Fruit fly (Drosophila melanogaster) whole organism, embryonic: Measurements from ENCODE around the gene CG11726.

Experiments
- Ada2b ChIP-seq: fragments of 200-800 bp; sonication (Bioruptor generic); IDR thresholded peaks from 2 replicates; pipeline ENCODE4 v1.3.6; 2022; ENCODE audit warnings: missing biosample characterization, missing genetic modification characterization
- CG10366 ChIP-seq: fragments of 200-800 bp; sonication (Bioruptor generic); IDR thresholded peaks from 2 replicates; pipeline ENCODE4 v1.3.6; 2022; ENCODE audit warnings: missing biosample characterization, missing genetic modification characterization
- CG11398 ChIP-seq: fragments of 200-800 bp; sonication (Bioruptor generic); optimal IDR thresholded peaks from 2 replicates; lab custom pipeline; 2016; ENCODE audit warnings: missing biosample characterization, missing genetic modification characterization
- CG11504 ChIP-seq: fragments of 200-800 bp; sonication (Bioruptor generic); optimal IDR thresholded peaks from 3 replicates; lab custom pipeline; 2019; ENCODE audit warnings: missing biosample characterization, mild to moderate bottlenecking, missing genetic modification characterization, moderate library complexity
- CG12769 ChIP-seq: fragments of 200-800 bp; sonication (Bioruptor generic); optimal IDR thresholded peaks from 2 replicates; lab custom pipeline; 2019; ENCODE audit warnings: missing biosample characterization, mild to moderate bottlenecking, missing genetic modification characterization, moderate library complexity
- CG12942 ChIP-seq: fragments of 200-800 bp; sonication (Bioruptor generic); optimal IDR thresholded peaks from 3 replicates; lab custom pipeline; 2016; ENCODE audit warnings: missing biosample characterization, missing genetic modification characterization
- CG15269 ChIP-seq: fragments of 200-800 bp; sonication (Bioruptor generic); optimal IDR thresholded peaks from 2 replicates; lab custom pipeline; 2018; ENCODE audit warnings: missing biosample characterization, mild to moderate bottlenecking, missing genetic modification characterization, moderate library complexity
- CG17186 ChIP-seq: fragments of 200-800 bp; sonication (Bioruptor generic); optimal IDR thresholded peaks from 3 replicates; lab custom pipeline; 2017; ENCODE audit warnings: missing biosample characterization, missing genetic modification reagents, missing genetic modification characterization
- CG18599 ChIP-seq: fragments of 200-800 bp; sonication (Bioruptor generic); optimal IDR thresholded peaks from 3 replicates; lab custom pipeline; 2017; ENCODE audit warnings: missing biosample characterization, missing genetic modification characterization, mild to moderate bottlenecking, moderate library complexity, missing genetic modification reagents
- CG2120 ChIP-seq: fragments of 200-800 bp; sonication (Bioruptor generic); optimal IDR thresholded peaks from 3 replicates; lab custom pipeline; 2016; ENCODE audit warnings: missing biosample characterization, missing genetic modification characterization
- CG30403 ChIP-seq: fragments of 200-800 bp; sonication (Bioruptor generic); optimal IDR thresholded peaks from 3 replicates; lab custom pipeline; 2016; ENCODE audit warnings: missing biosample characterization, missing genetic modification characterization
- CG33213 ChIP-seq: fragments of 200-800 bp; sonication (Bioruptor generic); optimal IDR thresholded peaks from 3 replicates; lab custom pipeline; 2016; ENCODE audit warnings: missing biosample characterization, missing genetic modification characterization
- CG6854 ChIP-seq: fragments of 200-800 bp; sonication (Bioruptor generic); optimal IDR thresholded peaks from 3 replicates; lab custom pipeline; 2017; ENCODE audit warnings: missing biosample characterization, mild to moderate bottlenecking, missing genetic modification characterization
- CG8290 ChIP-seq, 3 experiments: fragments of 200-800 bp; sonication (Bioruptor generic); optimal IDR thresholded peaks; 2 replicates each; lab custom pipeline; 2016 to 2019; ENCODE audit warnings: missing biosample characterization in 3 of 3, missing genetic modification characterization in 3 of 3, mild to moderate bottlenecking in 2 of 3, moderate library complexity in 1 of 3
- Chrac-16 ChIP-seq: fragments of 200-800 bp; sonication (Bioruptor generic); optimal IDR thresholded peaks from 3 replicates; lab custom pipeline; 2016; ENCODE audit warnings: missing biosample characterization, missing genetic modification characterization
- Doc2 ChIP-seq: fragments of 200-800 bp; sonication (Bioruptor generic); IDR thresholded peaks from 2 replicates; pipeline ENCODE4 v1.3.6; 2022; ENCODE audit warnings: missing biosample characterization, missing genetic modification characterization
- Dref ChIP-seq: fragments of 200-800 bp; sonication (Bioruptor generic); IDR thresholded peaks from 2 replicates; pipeline ENCODE4 v1.3.6; 2022; ENCODE audit warnings: missing biosample characterization, missing genetic modification characterization
- Drgx ChIP-seq: fragments of 200-800 bp; sonication (Bioruptor generic); IDR thresholded peaks from 2 replicates; pipeline ENCODE4 v1.3.6; 2022; ENCODE audit warnings: missing biosample characterization, missing genetic modification characterization
- Gug ChIP-seq: fragments of 200-800 bp; sonication (Bioruptor generic); IDR thresholded peaks from 4 replicates; pipeline ENCODE4 v1.3.6; 2022; ENCODE audit warnings: missing biosample characterization, missing genetic modification characterization
- Hsf ChIP-seq: fragments of 200-800 bp; sonication (Bioruptor generic); optimal IDR thresholded peaks from 3 replicates; lab custom pipeline; 2016; ENCODE audit warnings: missing biosample characterization, missing genetic modification characterization
- Neu2 ChIP-seq: fragments of 200-800 bp; sonication (Bioruptor generic); optimal IDR thresholded peaks from 3 replicates; lab custom pipeline; 2016; ENCODE audit warnings: missing biosample characterization, missing genetic modification characterization, borderline replicate concordance
- Nf-YA ChIP-seq: fragments of 200-800 bp; sonication (Bioruptor generic); IDR thresholded peaks from 2 replicates; pipeline ENCODE4 v1.3.6; 2022; ENCODE audit warnings: missing biosample characterization, missing genetic modification characterization
- Optix ChIP-seq: fragments of 200-800 bp; sonication (Bioruptor generic); IDR thresholded peaks from 3 replicates; pipeline ENCODE4 v1.3.6; 2022; ENCODE audit warnings: missing biosample characterization, missing genetic modification characterization
- Pdp1 ChIP-seq, 2 experiments: fragments of 200-800 bp; sonication (Bioruptor generic); optimal IDR thresholded peaks; 3 replicates each; lab custom pipeline; 2016; ENCODE audit warnings: missing biosample characterization in 2 of 2, missing genetic modification characterization in 2 of 2, mild to moderate bottlenecking in 1 of 2, moderate library complexity in 1 of 2
- Poxn ChIP-seq: fragments of 200-800 bp; sonication (Bioruptor generic); IDR thresholded peaks from 2 replicates; pipeline ENCODE4 v1.3.6; 2022; ENCODE audit warnings: missing biosample characterization, missing genetic modification characterization
- Sox102F ChIP-seq: fragments of 200-800 bp; sonication (Bioruptor generic); optimal IDR thresholded peaks from 2 replicates; lab custom pipeline; 2018; ENCODE audit warnings: missing biosample characterization, mild to moderate bottlenecking, missing genetic modification characterization, moderate library complexity
- ab ChIP-seq: fragments of 200-800 bp; sonication (Bioruptor generic); optimal IDR thresholded peaks from 2 replicates; lab custom pipeline; 2016; ENCODE audit warnings: missing biosample characterization, missing genetic modification characterization
- bab2 ChIP-seq: fragments of 200-800 bp; sonication (Bioruptor generic); optimal IDR thresholded peaks from 2 replicates; lab custom pipeline; 2016; ENCODE audit warnings: missing biosample characterization, missing genetic modification characterization
- cas ChIP-seq: fragments of 200-800 bp; sonication (Bioruptor generic); IDR thresholded peaks from 2 replicates; pipeline ENCODE4 v1.3.6; 2022; ENCODE audit warnings: missing biosample characterization, missing genetic modification characterization
- chinmo ChIP-seq: fragments of 200-800 bp; sonication (Bioruptor generic); IDR thresholded peaks from 4 replicates; pipeline ENCODE4 v1.3.6; 2022; ENCODE audit warnings: missing biosample characterization, missing genetic modification characterization; ENCODE audit not compliant: partially characterized antibody
- corto ChIP-seq: fragments of 200-800 bp; sonication (Bioruptor generic); optimal IDR thresholded peaks from 2 replicates; lab custom pipeline; 2016; ENCODE audit warnings: missing biosample characterization, mild to moderate bottlenecking, missing genetic modification characterization, moderate library complexity
- da ChIP-seq: fragments of 200-800 bp; sonication (Bioruptor generic); optimal IDR thresholded peaks from 2 replicates; lab custom pipeline; 2016; ENCODE audit warnings: missing biosample characterization, missing genetic modification characterization
- disco-r ChIP-seq: fragments of 200-800 bp; sonication (Bioruptor generic); optimal IDR thresholded peaks from 2 replicates; lab custom pipeline; 2016; ENCODE audit warnings: missing biosample characterization, missing genetic modification characterization
- gce ChIP-seq: fragments of 200-800 bp; sonication (Bioruptor generic); IDR thresholded peaks from 3 replicates; pipeline ENCODE4 v1.3.6; 2022; ENCODE audit warnings: missing biosample characterization, missing genetic modification characterization
- ind ChIP-seq: fragments of 200-800 bp; sonication (Bioruptor generic); optimal IDR thresholded peaks from 3 replicates; lab custom pipeline; 2016; ENCODE audit warnings: missing biosample characterization, missing genetic modification characterization
- knrl ChIP-seq: fragments of 200-800 bp; sonication (Bioruptor generic); IDR thresholded peaks from 3 replicates; pipeline ENCODE4 v1.3.6; 2022; ENCODE audit warnings: missing biosample characterization, missing genetic modification characterization; ENCODE audit not compliant: partially characterized antibody
- mirr ChIP-seq: fragments of 200-800 bp; sonication (Bioruptor generic); optimal IDR thresholded peaks from 3 replicates; lab custom pipeline; 2018; ENCODE audit warnings: missing biosample characterization, mild to moderate bottlenecking, missing genetic modification characterization
- mld ChIP-seq: fragments of 200-800 bp; sonication (Bioruptor generic); IDR thresholded peaks from 3 replicates; pipeline ENCODE4 v1.3.6; 2022; ENCODE audit warnings: missing biosample characterization, missing genetic modification characterization; ENCODE audit not compliant: partially characterized antibody
- nmo ChIP-seq: fragments of 200-800 bp; sonication (Bioruptor generic); optimal IDR thresholded peaks from 2 replicates; lab custom pipeline; 2018; ENCODE audit warnings: missing biosample characterization, mild to moderate bottlenecking, missing genetic modification characterization, moderate library complexity
- org-1 ChIP-seq: fragments of 200-800 bp; sonication (Bioruptor generic); optimal IDR thresholded peaks from 2 replicates; lab custom pipeline; 2017; ENCODE audit warnings: missing biosample characterization, missing genetic modification characterization
- otp ChIP-seq: fragments of 200-800 bp; sonication (Bioruptor generic); IDR thresholded peaks from 3 replicates; pipeline ENCODE4, ENCODE4 v1.3.6; 2022; ENCODE audit warnings: missing biosample characterization, missing genetic modification characterization
- prd ChIP-seq, 3 experiments: fragments of >200 bp in 2 of 3; fragments of 200-800 bp in 1 of 3; sonication (Bioruptor generic) in 1 of 3; optimal IDR thresholded peaks in 2 of 3; IDR thresholded peaks in 1 of 3; 2 replicates in 2 of 3; 3 replicates in 1 of 3; pipeline versions ENCODE4 v1.3.6 to Lab custom; 2017 to 2022; ENCODE audit warnings: missing biosample characterization in 1 of 3, missing genetic modification characterization in 1 of 3
- row ChIP-seq: fragments of 200-800 bp; sonication (Bioruptor generic); IDR thresholded peaks from 3 replicates; pipeline ENCODE4 v1.3.6; 2022; ENCODE audit warnings: missing biosample characterization, missing genetic modification characterization
- sd ChIP-seq: fragments of 200-800 bp; sonication (Bioruptor generic); optimal IDR thresholded peaks from 3 replicates; lab custom pipeline; 2018; ENCODE audit warnings: missing biosample characterization, mild to moderate bottlenecking, missing genetic modification characterization, moderate library complexity
- sens ChIP-seq: fragments of 200-800 bp; sonication (Bioruptor generic); peaks from one replicate; lab custom pipeline; 2016; ENCODE audit warnings: missing biosample characterization, missing genetic modification characterization
- shn ChIP-seq: fragments of 200-800 bp; sonication (Bioruptor generic); optimal IDR thresholded peaks from 3 replicates; lab custom pipeline; 2016; ENCODE audit warnings: missing biosample characterization, missing genetic modification characterization
- slbo ChIP-seq: fragments of 200-800 bp; sonication (Bioruptor generic); IDR thresholded peaks from 2 replicates; pipeline ENCODE4 v1.3.6; 2022; ENCODE audit warnings: missing biosample characterization, missing genetic modification characterization
- slp2 ChIP-seq: fragments of 200-800 bp; sonication (Bioruptor generic); optimal IDR thresholded peaks from 2 replicates; lab custom pipeline; 2016; ENCODE audit warnings: missing biosample characterization, missing genetic modification characterization
- so ChIP-seq: fragments of 200-800 bp; sonication (Bioruptor generic); IDR thresholded peaks from 3 replicates; pipeline ENCODE4 v1.3.6; 2022; ENCODE audit warnings: missing biosample characterization, missing genetic modification characterization
- wdn ChIP-seq: fragments of 200-800 bp; sonication (Bioruptor generic); IDR thresholded peaks from 2 replicates; pipeline ENCODE4 v1.3.6; 2022; ENCODE audit warnings: missing biosample characterization, missing genetic modification characterization

Gene CG11726

DNA sequence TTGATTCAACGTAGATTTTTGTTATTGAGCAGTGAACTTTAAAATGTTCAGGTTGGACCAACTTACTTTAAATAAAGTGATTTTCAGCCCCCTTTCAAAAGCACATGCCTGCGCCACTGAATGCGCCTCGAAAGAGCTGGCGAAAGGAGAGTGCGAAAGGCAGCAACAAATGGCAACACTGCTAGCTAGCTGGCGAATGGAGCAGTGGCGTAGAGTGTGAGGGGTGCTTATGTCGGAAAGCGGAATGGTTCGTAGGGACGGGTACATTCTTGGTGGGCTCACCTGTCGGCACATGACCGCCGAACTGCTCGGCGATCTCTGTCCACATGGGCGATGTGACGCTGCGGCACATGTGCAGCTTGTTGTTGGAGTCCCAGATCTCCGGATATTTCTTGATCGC, 30.2 kb upstream of the CG11726 start (continued):
- no peak for TF ChIP-seq cas
- TF ChIP-seq otp (GFP tag; lab: Robert Waterston, UW), result peak; percentile 10; the same call in 1 of the 3 replicates
- TF ChIP-seq Ada2b (GFP tag; lab: Robert Waterston, UW), result peak; percentile 22; the same call in 1 of the 2 replicates
- TF ChIP-seq so, result peak; percentile 17; the same call in 1 of the 3 replicates
- peak; percentile 32 for TF ChIP-seq CG18599 (GFP tag; lab: Kevin White, UChicago)
- TF ChIP-seq wdn, result no peak
- peak; percentile 17 for TF ChIP-seq Chrac-16 (GFP tag; lab: Kevin White, UChicago)
- TF ChIP-seq mirr, result no peak
- TF ChIP-seq slp2, result peak; percentile 10
- TF ChIP-seq row, result no peak; the same call in 2 of the 3 replicates
- TF ChIP-seq CG6854 (GFP tag; lab: Kevin White, UChicago), result no peak
- peak; percentile 87 for TF ChIP-seq Drgx (GFP tag; lab: Robert Waterston, UW)
- TF ChIP-seq chinmo, result no peak
- no peak for TF ChIP-seq Neu2 (GFP tag; lab: Kevin White, UChicago)
- no peak for TF ChIP-seq disco-r (GFP tag; lab: Kevin White, UChicago)
- TF ChIP-seq Poxn (GFP tag; lab: Robert Waterston, UW), result no peak
- no peak for TF ChIP-seq org-1 (GFP tag; lab: Kevin White, UChicago)
- peak; percentile 4 for TF ChIP-seq nmo (GFP tag; lab: Kevin White, UChicago)
- TF ChIP-seq CG15269 (tag; lab: Kevin White, UChicago), result peak; percentile 37
- TF ChIP-seq CG12769 (tag; lab: Kevin White, UChicago), result peak; percentile 13
- TF ChIP-seq CG11504 (tag; lab: Kevin White, UChicago), result peak; percentile 31
- 0 out of 3 replicates have a peak, but pooled peaks have one; percentile 15 for TF ChIP-seq Optix (GFP tag; lab: Robert Waterston, UW)
- TF ChIP-seq bab2 (GFP tag; lab: Kevin White, UChicago), result peak; percentile 36
- peak; percentile 14 for TF ChIP-seq CG30403 (GFP tag; lab: Kevin White, UChicago)
- TF ChIP-seq slbo (GFP tag; lab: Robert Waterston, UW), result peak; percentile 43
- 0 out of 2 replicates have a peak, but pooled peaks have one; percentile 34 for TF ChIP-seq Doc2
- TF ChIP-seq sens, result peak; percentile 76
- TF ChIP-seq gce, result peak; percentile 35; the same call in 1 of the 3 replicates
- peak; percentile 16; the same call in 1 of the 2 replicates for TF ChIP-seq CG10366 (GFP tag; lab: Robert Waterston, UW)
- no peak for TF ChIP-seq prd (optimal IDR thresholded peaks at IDR 0.05; lab: Kevin White, UChicago)
- peak; percentile 45; the same call in 1 of the 3 replicates for TF ChIP-seq prd (GFP tag; IDR thresholded peaks at IDR 0.05; lab: Robert Waterston, UW)
- TF ChIP-seq CG33213, result no peak
- no peak for TF ChIP-seq CG8290 (GFP tag; optimal IDR thresholded peaks at IDR 0.05; lab: Kevin White, UChicago)
- peak in 1 of 2 experiments; percentile 27 for TF ChIP-seq CG8290 (tag; optimal IDR thresholded peaks at IDR 0.05; lab: Kevin White, UChicago)
- TF ChIP-seq CG2120, result peak; percentile 41
- no peak for TF ChIP-seq CG12942 (GFP tag; lab: Kevin White, UChicago)
- TF ChIP-seq knrl (GFP tag; lab: Robert Waterston, UW), result no peak
- peak; percentile 4 for TF ChIP-seq corto
- TF ChIP-seq shn (GFP tag; lab: Kevin White, UChicago), result peak; percentile 42
- TF ChIP-seq Sox102F (GFP tag; lab: Kevin White, UChicago), result peak; percentile 45
- TF ChIP-seq Hsf, result no peak
- TF ChIP-seq sd (tag; lab: Kevin White, UChicago), result no peak
- TF ChIP-seq ab (GFP tag; lab: Kevin White, UChicago), result no peak
- TF ChIP-seq ind (GFP tag; lab: Kevin White, UChicago), result peak; percentile 43
- no peak for TF ChIP-seq mld (GFP tag; lab: Robert Waterston, UW)
- no peak for TF ChIP-seq Nf-YA (GFP tag; lab: Robert Waterston, UW)
- no peak for TF ChIP-seq CG17186 (GFP tag; lab: Kevin White, UChicago)
- no peak for TF ChIP-seq Dref (GFP tag; lab: Robert Waterston, UW)
- TF ChIP-seq da, result no peak
- TF ChIP-seq Gug (GFP tag; lab: Robert Waterston, UW), result peak; percentile 10; the same call in 1 of the 4 replicates
- peak in 1 of 2 experiments; percentile 32 for TF ChIP-seq Pdp1 (GFP tag; optimal IDR thresholded peaks at IDR 0.05; lab: Kevin White, UChicago)
- no peak for TF ChIP-seq CG11398
